Worm (Caenorhabditis elegans) whole organism, L2 larva: ENCODE results near the gene col-173.

Experiments used
- R02D3.7 ChIP-seq: fragments of 150-350 bp; optimal IDR thresholded peaks from 2 replicates; lab custom pipeline; 2014; ENCODE audit warnings: missing biosample characterization, missing genetic modification characterization
- alr-1 ChIP-seq: fragments of 150-350 bp; optimal IDR thresholded peaks from 2 replicates; lab custom pipeline; 2014; ENCODE audit warnings: missing biosample characterization, missing genetic modification characterization
- ama-1 ChIP-seq: fragments of 150-350 bp; optimal IDR thresholded peaks from 2 replicates; lab custom pipeline; 2018; ENCODE audit warnings: inconsistent platforms
- lin-39 ChIP-seq: fragments of 150-350 bp; optimal IDR thresholded peaks from 2 replicates; lab custom pipeline; 2014; ENCODE audit warnings: missing biosample characterization, missing genetic modification reagents, missing genetic modification characterization
- nhr-11 ChIP-seq: fragments of 150-350 bp; optimal IDR thresholded peaks from 2 replicates; lab custom pipeline; 2014; ENCODE audit warnings: missing biosample characterization, missing genetic modification characterization
- nhr-12 ChIP-seq: fragments of 150-350 bp; optimal IDR thresholded peaks from 2 replicates; lab custom pipeline; 2014; ENCODE audit warnings: missing biosample characterization, missing genetic modification characterization
- nhr-129 ChIP-seq: fragments of 150-350 bp; optimal IDR thresholded peaks from 2 replicates; lab custom pipeline; 2014; ENCODE audit warnings: missing biosample characterization, missing genetic modification characterization
- sem-4 ChIP-seq: fragments of 150-350 bp; optimal IDR thresholded peaks from 2 replicates; lab custom pipeline; 2014; ENCODE audit warnings: missing biosample characterization, missing genetic modification reagents, missing genetic modification characterization
- unc-62 ChIP-seq: fragments of 150-350 bp; optimal IDR thresholded peaks from 2 replicates; lab custom pipeline; 2014; ENCODE audit warnings: missing biosample characterization, missing genetic modification reagents, missing genetic modification characterization

- TF ChIP-seq R02D3.7 (tag; lab: Kevin White, UChicago) (no peak), alr-1 (tag; lab: Kevin White, UChicago) (no peak), unc-62 (GFP tag; lab: Kevin White, UChicago) (no peak), nhr-11 (tag; lab: Kevin White, UChicago) (no peak), nhr-12 (tag; lab: Kevin White, UChicago) (no peak), ama-1 (lab: Kevin White, UChicago) (no peak), sem-4 (no peak), lin-39 (tag; lab: Kevin White, UChicago) (no peak), nhr-129 (no peak)
Measured at ce11 chrX:6863032-6863431, 14.3 kb downstream of the col-173 start, which contains the start of gene nep-4.
